Fruit fly (Drosophila melanogaster) whole organism, embryonic: ENCODE measurements around the gene Pbgs.

ENCODE experiments used
- Bdp1 ChIP-seq: fragments of 200-800 bp; sonication (Bioruptor generic); optimal IDR thresholded peaks from 3 replicates; lab custom pipeline; 2016; ENCODE audit warnings: missing biosample characterization, missing genetic modification characterization
- CG10321 ChIP-seq: fragments of 200-800 bp; sonication (Bioruptor generic); IDR thresholded peaks from 2 replicates; pipeline ENCODE4 v1.3.6; 2022; ENCODE audit warnings: missing biosample characterization, missing genetic modification characterization
- CG11560 ChIP-seq: fragments of 200-800 bp; sonication (Bioruptor generic); IDR thresholded peaks from 3 replicates; pipeline ENCODE4 v1.3.6; 2022; ENCODE audit warnings: missing biosample characterization, missing genetic modification characterization
- CG13123 ChIP-seq: fragments of 200-800 bp; sonication (Bioruptor generic); optimal IDR thresholded peaks from 2 replicates; lab custom pipeline; 2016; ENCODE audit warnings: missing biosample characterization, missing genetic modification characterization
- CG13424 ChIP-seq: fragments of 200-800 bp; sonication (Bioruptor generic); optimal IDR thresholded peaks from 2 replicates; lab custom pipeline; 2019; ENCODE audit warnings: missing biosample characterization, mild to moderate bottlenecking, missing genetic modification characterization, moderate library complexity
- CG14050 ChIP-seq: fragments of 200-800 bp; sonication (Bioruptor generic); IDR thresholded peaks from 3 replicates; pipeline ENCODE4 v1.3.6; 2022; ENCODE audit warnings: missing biosample characterization, missing genetic modification characterization
- CG1603 ChIP-seq: fragments of 200-800 bp; sonication (Bioruptor generic); optimal IDR thresholded peaks from 2 replicates; lab custom pipeline; 2019; ENCODE audit warnings: missing biosample characterization, mild to moderate bottlenecking, missing genetic modification characterization, moderate library complexity
- CG16813 ChIP-seq: fragments of 200-800 bp; sonication (Bioruptor generic); IDR thresholded peaks from 3 replicates; pipeline ENCODE4 v1.3.6; 2022; ENCODE audit warnings: missing biosample characterization, missing genetic modification characterization; ENCODE audit not compliant: partially characterized antibody
- CG17328 ChIP-seq: fragments of 200-800 bp; sonication (Bioruptor generic); IDR thresholded peaks from 2 replicates; pipeline ENCODE4 v1.3.6; 2022; ENCODE audit warnings: missing biosample characterization, missing genetic modification characterization
- CG18011 ChIP-seq: fragments of 200-800 bp; sonication (Bioruptor generic); optimal IDR thresholded peaks from 2 replicates; lab custom pipeline; 2017; ENCODE audit warnings: missing biosample characterization, missing genetic modification characterization, mild to moderate bottlenecking, moderate library complexity, missing genotype
- CG2875 ChIP-seq: fragments of 200-800 bp; sonication (Bioruptor generic); optimal IDR thresholded peaks from 2 replicates; lab custom pipeline; 2017; ENCODE audit warnings: missing biosample characterization, mild to moderate bottlenecking, missing genetic modification characterization, missing genetic modification reagents
- CG30403 ChIP-seq: fragments of 200-800 bp; sonication (Bioruptor generic); optimal IDR thresholded peaks from 3 replicates; lab custom pipeline; 2016; ENCODE audit warnings: missing biosample characterization, missing genetic modification characterization
- CG31224 ChIP-seq: fragments of 200-800 bp; sonication (Bioruptor generic); IDR thresholded peaks from 2 replicates; pipeline ENCODE4 v1.3.6; 2022; ENCODE audit warnings: missing biosample characterization, missing genetic modification characterization
- CG3838 ChIP-seq: fragments of 200-800 bp; sonication (Bioruptor generic); optimal IDR thresholded peaks from 3 replicates; lab custom pipeline; 2016; ENCODE audit warnings: missing biosample characterization, missing genetic modification characterization
- CG9817 ChIP-seq: fragments of 200-800 bp; sonication (Bioruptor generic); optimal IDR thresholded peaks from 2 replicates; lab custom pipeline; 2018; ENCODE audit warnings: missing biosample characterization, mild to moderate bottlenecking, missing genetic modification characterization, moderate library complexity
- D19A ChIP-seq: fragments of 200-800 bp; optimal IDR thresholded peaks from 3 replicates; lab custom pipeline; 2019; ENCODE audit warnings: missing biosample characterization, mild to moderate bottlenecking, missing genetic modification characterization, moderate library complexity
- Dad ChIP-seq: fragments of 200-800 bp; sonication (Bioruptor generic); optimal IDR thresholded peaks from 3 replicates; lab custom pipeline; 2016; ENCODE audit warnings: missing biosample characterization, missing genetic modification characterization
- Dek ChIP-seq: fragments of 200-800 bp; sonication (Bioruptor generic); optimal IDR thresholded peaks from 3 replicates; lab custom pipeline; 2019; ENCODE audit warnings: missing biosample characterization, mild to moderate bottlenecking, missing genetic modification characterization, moderate library complexity
- Dfd ChIP-seq, 2 experiments: fragments of >200 bp; optimal IDR thresholded peaks; 2 replicates each; lab custom pipeline; 2017; ENCODE audit warnings: missing biosample characterization in 2 of 2, missing genetic modification characterization in 2 of 2
- Ets97D ChIP-seq: fragments of 200-800 bp; sonication (Bioruptor generic); optimal IDR thresholded peaks from 3 replicates; lab custom pipeline; 2016; ENCODE audit warnings: missing biosample characterization, missing genetic modification characterization
- Gsc ChIP-seq: fragments of 200-800 bp; sonication (Bioruptor generic); IDR thresholded peaks from 2 replicates; pipeline ENCODE4 v1.3.6; 2022; ENCODE audit warnings: missing biosample characterization, missing genetic modification characterization
- HLH54F ChIP-seq: fragments of 200-800 bp; sonication (Bioruptor generic); optimal IDR thresholded peaks from 3 replicates; lab custom pipeline; 2016; ENCODE audit warnings: missing biosample characterization, missing genetic modification characterization
- Hey ChIP-seq: fragments of 200-800 bp; sonication (Bioruptor generic); optimal IDR thresholded peaks from 3 replicates; lab custom pipeline; 2018; ENCODE audit warnings: missing biosample characterization, mild to moderate bottlenecking, missing genetic modification characterization
- HmgZ ChIP-seq: fragments of 200-800 bp; sonication (Bioruptor generic); optimal IDR thresholded peaks from 2 replicates; lab custom pipeline; 2018; ENCODE audit warnings: missing biosample characterization, mild to moderate bottlenecking, missing genetic modification characterization
- Med ChIP-seq: fragments of 200-800 bp; sonication (Bioruptor generic); peaks from one replicate; lab custom pipeline; 2016; ENCODE audit warnings: missing biosample characterization, missing genetic modification characterization, mild to moderate bottlenecking, inconsistent platforms, moderate library complexity
- Pdp1 ChIP-seq, 2 experiments: fragments of 200-800 bp; sonication (Bioruptor generic); optimal IDR thresholded peaks; 3 replicates each; lab custom pipeline; 2016; ENCODE audit warnings: missing biosample characterization in 2 of 2, missing genetic modification characterization in 2 of 2, mild to moderate bottlenecking in 1 of 2, moderate library complexity in 1 of 2
- Sry-β ChIP-seq: fragments of 200-800 bp; sonication (Bioruptor generic); optimal IDR thresholded peaks from 2 replicates; lab custom pipeline; 2018; ENCODE audit warnings: missing biosample characterization, mild to moderate bottlenecking, missing genetic modification characterization, moderate library complexity
- Taf1 ChIP-seq: fragments of 200-800 bp; sonication (Bioruptor generic); IDR thresholded peaks from 2 replicates; pipeline ENCODE4 v1.3.6; 2022; ENCODE audit warnings: missing biosample characterization, missing genetic modification characterization
- ab ChIP-seq: fragments of 200-800 bp; sonication (Bioruptor generic); optimal IDR thresholded peaks from 2 replicates; lab custom pipeline; 2016; ENCODE audit warnings: missing biosample characterization, missing genetic modification characterization
- aop ChIP-seq: fragments of 200-800 bp; sonication (Bioruptor generic); IDR thresholded peaks from 2 replicates; pipeline ENCODE4 v1.3.6; 2022; ENCODE audit warnings: missing biosample characterization, missing genetic modification characterization
- cato ChIP-seq: fragments of 200-800 bp; sonication (Bioruptor generic); optimal IDR thresholded peaks from 2 replicates; lab custom pipeline; 2016; ENCODE audit warnings: missing biosample characterization, missing genetic modification characterization, borderline replicate concordance
- chif ChIP-seq, 2 experiments: fragments of 200-800 bp; sonication (Bioruptor generic); optimal IDR thresholded peaks; 3 replicates each; lab custom pipeline; 2016; ENCODE audit warnings: missing biosample characterization in 2 of 2, missing genetic modification characterization in 2 of 2
- chm ChIP-seq: fragments of 200-800 bp; sonication (Bioruptor generic); IDR thresholded peaks from 2 replicates; pipeline ENCODE4 v1.3.6; 2022; ENCODE audit warnings: missing biosample characterization, missing genetic modification characterization
- corto ChIP-seq: fragments of 200-800 bp; sonication (Bioruptor generic); optimal IDR thresholded peaks from 2 replicates; lab custom pipeline; 2016; ENCODE audit warnings: missing biosample characterization, mild to moderate bottlenecking, missing genetic modification characterization, moderate library complexity
- crol ChIP-seq: fragments of 200-800 bp; sonication (Bioruptor generic); IDR thresholded peaks from 2 replicates; pipeline ENCODE4 v1.3.6; 2022; ENCODE audit warnings: missing biosample characterization, missing genetic modification characterization
- dm ChIP-seq: fragments of 200-800 bp; sonication (Bioruptor generic); optimal IDR thresholded peaks from 3 replicates; lab custom pipeline; 2016; ENCODE audit warnings: missing biosample characterization, missing genetic modification characterization
- esg ChIP-seq: fragments of 200-800 bp; sonication (Bioruptor generic); conservative IDR thresholded peaks from 2 replicates; pipeline ENCODE4 v1.3.6; 2022; ENCODE audit warnings: missing biosample characterization, missing genetic modification characterization
- exex ChIP-seq: fragments of 200-800 bp; sonication (Bioruptor generic); optimal IDR thresholded peaks from 4 replicates; lab custom pipeline; 2018; ENCODE audit warnings: missing biosample characterization, mild to moderate bottlenecking, missing genetic modification characterization, moderate library complexity
- fd96Cb ChIP-seq: fragments of 200-800 bp; sonication (Bioruptor generic); optimal IDR thresholded peaks from 2 replicates; lab custom pipeline; 2018; ENCODE audit warnings: missing biosample characterization, mild to moderate bottlenecking, missing genetic modification characterization, moderate library complexity
- ftz-f1 ChIP-seq: fragments of 200-800 bp; sonication (Bioruptor generic); optimal IDR thresholded peaks from 2 replicates; lab custom pipeline; 2016; ENCODE audit warnings: missing biosample characterization, missing genetic modification characterization
- lilli ChIP-seq: fragments of 200-800 bp; sonication (Bioruptor generic); optimal IDR thresholded peaks from 3 replicates; lab custom pipeline; 2016; ENCODE audit warnings: missing biosample characterization, missing genetic modification characterization
- mirr ChIP-seq: fragments of 200-800 bp; sonication (Bioruptor generic); optimal IDR thresholded peaks from 3 replicates; lab custom pipeline; 2018; ENCODE audit warnings: missing biosample characterization, mild to moderate bottlenecking, missing genetic modification characterization
- rib ChIP-seq: fragments of 200-800 bp; sonication (Bioruptor generic); IDR thresholded peaks from 2 replicates; pipeline ENCODE4 v1.3.6; 2022; ENCODE audit warnings: missing biosample characterization, missing genetic modification characterization
- row ChIP-seq: fragments of 200-800 bp; sonication (Bioruptor generic); IDR thresholded peaks from 3 replicates; pipeline ENCODE4 v1.3.6; 2022; ENCODE audit warnings: missing biosample characterization, missing genetic modification characterization
- shn ChIP-seq: fragments of 200-800 bp; sonication (Bioruptor generic); optimal IDR thresholded peaks from 3 replicates; lab custom pipeline; 2016; ENCODE audit warnings: missing biosample characterization, missing genetic modification characterization
- sr ChIP-seq: fragments of 200-800 bp; sonication (Bioruptor generic); IDR thresholded peaks from 3 replicates; pipeline ENCODE4 v1.3.6; 2022; ENCODE audit warnings: missing biosample characterization, missing genetic modification characterization
- vnd ChIP-seq: fragments of 200-800 bp; sonication (Bioruptor generic); IDR thresholded peaks from 3 replicates; pipeline ENCODE4 v1.3.6; 2022; ENCODE audit warnings: missing biosample characterization, missing genetic modification characterization; ENCODE audit not compliant: partially characterized antibody
- zf30C ChIP-seq: fragments of 200-800 bp; sonication (Bioruptor generic); optimal IDR thresholded peaks from 3 replicates; lab custom pipeline; 2018; ENCODE audit warnings: missing biosample characterization, mild to moderate bottlenecking, missing genetic modification characterization

Pbgs gene

dm6 chr3L:12266343-12267287, 4.5 kb downstream of the Pbgs start, which contains the start of gene app (continued):
- TF ChIP-seq CG31224 (GFP tag; lab: Robert Waterston, UW): peak; percentile 70
- peak; percentile 56 for TF ChIP-seq CG2875
- peak; percentile 85 for TF ChIP-seq lilli (GFP tag; lab: Kevin White, UChicago)
- TF ChIP-seq fd96Cb (tag; lab: Kevin White, UChicago): peak; percentile 84
- peak; percentile 72 for TF ChIP-seq corto (GFP tag; lab: Kevin White, UChicago)
- TF ChIP-seq shn (GFP tag; lab: Kevin White, UChicago): peak; percentile 53
- peak; percentile 76 for TF ChIP-seq D19A (tag; lab: Kevin White, UChicago)
- peak; percentile 69 for TF ChIP-seq Bdp1 (GFP tag; lab: Kevin White, UChicago)
- no peak for TF ChIP-seq Dfd (GFP tag; optimal IDR thresholded peaks at IDR 0.05; lab: Kevin White, UChicago)
- peak; percentile 90 for TF ChIP-seq CG17328 (GFP tag; lab: Robert Waterston, UW)
- no peak for TF ChIP-seq ab (GFP tag; lab: Kevin White, UChicago)
- peak; percentile 60 to 72 for TF ChIP-seq chif (GFP tag; optimal IDR thresholded peaks at IDR 0.05; lab: Kevin White, UChicago)
- peak; percentile 57 for TF ChIP-seq CG13123
- peak; percentile 91 for TF ChIP-seq CG9817 (tag; lab: Kevin White, UChicago)
- TF ChIP-seq Taf1 (GFP tag; lab: Robert Waterston, UW): 0 out of 2 replicates have a peak, but pooled peaks have one; percentile 42
- TF ChIP-seq CG3838 (GFP tag; lab: Kevin White, UChicago): peak; percentile 60
- TF ChIP-seq rib (GFP tag; lab: Robert Waterston, UW): peak; percentile 53; the same call in 1 of the 2 replicates
- peak; percentile 89 for TF ChIP-seq HmgZ (tag; lab: Kevin White, UChicago)
- TF ChIP-seq Sry-β: peak; percentile 47
- peak; percentile 88 for TF ChIP-seq CG14050
- TF ChIP-seq esg: peak; percentile 85
- TF ChIP-seq Med (GFP tag; lab: Kevin White, UChicago): peak; percentile 97
- TF ChIP-seq exex (tag; lab: Kevin White, UChicago): peak; percentile 56
- peak; percentile 69 for TF ChIP-seq Dek (tag; lab: Kevin White, UChicago)
- TF ChIP-seq HLH54F (GFP tag; lab: Kevin White, UChicago): peak; percentile 73
- peak; percentile 70 for TF ChIP-seq Dad (GFP tag; lab: Kevin White, UChicago)
- TF ChIP-seq CG13424 (tag; lab: Kevin White, UChicago): peak; percentile 93
- peak; percentile 81 for TF ChIP-seq cato (GFP tag; lab: Kevin White, UChicago)
- TF ChIP-seq CG11560: 0 out of 3 replicates have a peak, but pooled peaks have one; percentile 59
- no peak for TF ChIP-seq CG16813 (GFP tag; lab: Robert Waterston, UW)
- peak; percentile 91 for TF ChIP-seq CG1603 (tag; lab: Kevin White, UChicago)
- no peak for TF ChIP-seq zf30C (GFP tag; lab: Kevin White, UChicago)
- TF ChIP-seq CG30403: peak; percentile 81
- TF ChIP-seq Pdp1 (GFP tag; optimal IDR thresholded peaks at IDR 0.05; lab: Kevin White, UChicago): peak; percentile 67 to 72
- TF ChIP-seq Hey (tag; lab: Kevin White, UChicago): peak; percentile 79
- TF ChIP-seq Ets97D (GFP tag; lab: Kevin White, UChicago): peak; percentile 98
- peak; percentile 95 for TF ChIP-seq row (GFP tag; lab: Robert Waterston, UW)
- peak; percentile 74 for TF ChIP-seq CG18011
- TF ChIP-seq aop (GFP tag; lab: Robert Waterston, UW): peak; percentile 77
- no peak for TF ChIP-seq ftz-f1 (GFP tag; lab: Kevin White, UChicago)
- peak; percentile 33 for TF ChIP-seq dm
- TF ChIP-seq mirr (GFP tag; lab: Kevin White, UChicago): peak; percentile 94
- TF ChIP-seq crol (GFP tag; lab: Robert Waterston, UW): no peak
- no peak for TF ChIP-seq vnd (GFP tag; lab: Robert Waterston, UW)
- 0 out of 2 replicates have a peak, but pooled peaks have one; percentile 50 for TF ChIP-seq CG10321 (GFP tag; lab: Robert Waterston, UW)
- no peak for TF ChIP-seq Gsc (GFP tag; lab: Robert Waterston, UW)
- peak; percentile 87 for TF ChIP-seq chm
- peak; percentile 86; the same call in 2 of the 3 replicates for TF ChIP-seq sr (GFP tag; lab: Robert Waterston, UW)
